Worm (Caenorhabditis elegans): ENCODE measurements around the gene dlc-4.

Gene dlc-4

ce11 chrIV:16397845-16398607 lies 45.0 kb upstream of the dlc-4 start (continued):
- TF ChIP-seq ceh-31 (tag; optimal IDR thresholded peaks at IDR 0.05) (no peak), F13H6.1 (tag; optimal IDR thresholded peaks at IDR 0.05) (peak; percentile 20), T23F11.4 (GFP tag; optimal IDR thresholded peaks at IDR 0.05) (no peak), ceh-2 (tag; optimal IDR thresholded peaks at IDR 0.05) (no peak), zip-5 (tag; optimal IDR thresholded peaks at IDR 0.05) (no peak), ama-1 (optimal IDR thresholded peaks at IDR 0.05) (peak; percentile 37), ztf-16 (tag; optimal IDR thresholded peaks at IDR 0.05) (peak; percentile 35), ets-4 (tag; optimal IDR thresholded peaks at IDR 0.05) (no peak), nfya-1 (tag; optimal IDR thresholded peaks at IDR 0.05) (peak; percentile 25), K02D7.2 (tag; optimal IDR thresholded peaks at IDR 0.05) (peak; percentile 17), ttx-3 (tag; optimal IDR thresholded peaks at IDR 0.05) (peak; percentile 14), lim-6 (tag; optimal IDR thresholded peaks at IDR 0.05) (no peak), rnt-1 (tag; optimal IDR thresholded peaks at IDR 0.05) (peak; percentile 4), che-1 (tag; optimal IDR thresholded peaks at IDR 0.05) (peak; percentile 60), K09A11.1 (tag; optimal IDR thresholded peaks at IDR 0.05; ENCODE audit: insufficient read depth) (peak; percentile 8), pha-2 (tag; optimal IDR thresholded peaks at IDR 0.05) (peak; percentile 54), hlh-30 (tag; optimal IDR thresholded peaks at IDR 0.05; ENCODE audit: insufficient read depth) (peak; percentile 18), ceh-14 (tag; optimal IDR thresholded peaks at IDR 0.05) (peak; percentile 52), hlh-6 (tag; optimal IDR thresholded peaks at IDR 0.05) (peak; percentile 27), fax-1 (tag; optimal IDR thresholded peaks at IDR 0.05) (peak; percentile 26), fkh-10 (GFP tag; optimal IDR thresholded peaks at IDR 0.05) (no peak), ceh-34 (tag; optimal IDR thresholded peaks at IDR 0.05) (peak; percentile 19), eyg-1 (tag; optimal IDR thresholded peaks at IDR 0.05) (no peak), ref-2 (tag; optimal IDR thresholded peaks at IDR 0.05) (peak; percentile 71), hlh-8 (tag; optimal IDR thresholded peaks at IDR 0.05) (no peak), odd-2 (tag; optimal IDR thresholded peaks at IDR 0.05) (peak; percentile 0), ceh-6 (GFP tag; optimal IDR thresholded peaks at IDR 0.05) (peak; percentile 53), madf-2 (tag; optimal IDR thresholded peaks at IDR 0.05) (peak; percentile 55), unc-86 (tag; optimal IDR thresholded peaks at IDR 0.05) (peak; percentile 58), pqm-1 (tag; optimal IDR thresholded peaks at IDR 0.05) (no peak), pha-4 (tag; optimal IDR thresholded peaks at IDR 0.05) (no peak), elt-2 (tag; optimal IDR thresholded peaks at IDR 0.05) (peak; percentile 20)

ce11 chrIV:16399017-16399416 lies 44.0 kb upstream of the dlc-4 start:
- TF ChIP-seq nhr-232 (tag; optimal IDR thresholded peaks at IDR 0.05) (peak; percentile 21), dmd-4 (tag; optimal IDR thresholded peaks at IDR 0.05; ENCODE audit: borderline replicate concordance) (no peak), ceh-24 (tag; optimal IDR thresholded peaks at IDR 0.05) (no peak), elt-2 (tag; optimal IDR thresholded peaks at IDR 0.05) (peak; percentile 36), tbx-2 (tag; optimal IDR thresholded peaks at IDR 0.05) (no peak), ceh-14 (tag; optimal IDR thresholded peaks at IDR 0.05) (peak; percentile 55), fax-1 (tag; optimal IDR thresholded peaks at IDR 0.05) (no peak), hlh-13 (GFP tag; optimal IDR thresholded peaks at IDR 0.05) (peak; percentile 34), ztf-16 (tag; optimal IDR thresholded peaks at IDR 0.05) (peak; percentile 19), Y22D7AL.16 (tag; optimal IDR thresholded peaks at IDR 0.05) (peak; percentile 49), ceh-48 (tag; optimal IDR thresholded peaks at IDR 0.05) (peak; percentile 52), ceh-45 (GFP tag; IDR thresholded peaks at IDR 0.05) (peak; percentile 73), fkh-6 (tag; optimal IDR thresholded peaks at IDR 0.05) (peak; percentile 40), ceh-9 (tag; optimal IDR thresholded peaks at IDR 0.05) (peak; percentile 21), ceh-18 (tag; optimal IDR thresholded peaks at IDR 0.05) (peak; percentile 4), unc-3 (GFP tag; conservative IDR thresholded peaks at IDR 0.05) (peak; percentile 74), unc-3 (tag; optimal IDR thresholded peaks at IDR 0.05) (peak; percentile 19), ttx-3 (tag; optimal IDR thresholded peaks at IDR 0.05) (peak; percentile 26), gmeb-2 (tag; optimal IDR thresholded peaks at IDR 0.05) (peak; percentile 49), rnt-1 (tag; optimal IDR thresholded peaks at IDR 0.05) (no peak), C38D4.7 (GFP tag; optimal IDR thresholded peaks at IDR 0.05) (peak; percentile 45), pax-1 (tag; optimal IDR thresholded peaks at IDR 0.05) (no peak), ref-2 (tag; optimal IDR thresholded peaks at IDR 0.05) (no peak), pat-9 (tag; optimal IDR thresholded peaks at IDR 0.05) (peak; percentile 41), nfya-1 (tag; optimal IDR thresholded peaks at IDR 0.05) (peak; percentile 19), madf-2 (tag; optimal IDR thresholded peaks at IDR 0.05) (peak; percentile 42), lin-11 (tag; optimal IDR thresholded peaks at IDR 0.05) (peak; percentile 52)

Measured in whole organism, late embryonic.